Worm (Caenorhabditis elegans) whole organism, L3 larva: ENCODE measurements around the gene K09F5.6.

Experiments
- ceh-16 ChIP-seq: sonication (generic microtip); optimal IDR thresholded peaks from 2 replicates; lab custom pipeline; 2017; ENCODE audit warnings: missing biosample characterization, missing genetic modification characterization
- jun-1 ChIP-seq: fragments of 150-350 bp; optimal IDR thresholded peaks from 2 replicates; lab custom pipeline; 2014; ENCODE audit warnings: missing biosample characterization, missing genetic modification reagents, missing genetic modification characterization
- lin-15B ChIP-seq: fragments of 150-350 bp; optimal IDR thresholded peaks from 2 replicates; lab custom pipeline; 2014; ENCODE audit warnings: missing biosample characterization, missing genetic modification characterization
- nhr-25 ChIP-seq: sonication (generic microtip); optimal IDR thresholded peaks from 2 replicates; lab custom pipeline; 2017; ENCODE audit warnings: missing biosample characterization, missing genetic modification characterization
- nhr-28 ChIP-seq: fragments of 150-350 bp; optimal IDR thresholded peaks from 2 replicates; lab custom pipeline; 2014; ENCODE audit warnings: missing biosample characterization, missing genetic modification characterization
- nhr-76 ChIP-seq: fragments of 150-350 bp; sonication (generic microtip); optimal IDR thresholded peaks from 5 replicates; lab custom pipeline; 2014; ENCODE audit warnings: missing biosample characterization, missing genetic modification characterization
- nhr-77 ChIP-seq: fragments of 150-350 bp; optimal IDR thresholded peaks from 2 replicates; lab custom pipeline; 2014; ENCODE audit warnings: missing biosample characterization, missing genetic modification characterization
- pha-4 ChIP-seq: fragments of 150-350 bp; optimal IDR thresholded peaks from 2 replicates; lab custom pipeline; 2014; ENCODE audit warnings: missing biosample characterization, missing genetic modification reagents, missing genetic modification characterization
- ztf-4 ChIP-seq: fragments of 150-350 bp; optimal IDR thresholded peaks from 2 replicates; lab custom pipeline; 2014; ENCODE audit warnings: missing biosample characterization, missing genetic modification characterization

ce11 chrX:7710643-7711042 lies 8.4 kb upstream of the K09F5.6 start, which contains the start of gene K09F5.4:
- TF ChIP-seq nhr-25 (tag; lab: Kevin White, UChicago) (no peak), jun-1 (tag; lab: Kevin White, UChicago) (no peak), nhr-77 (tag; lab: Kevin White, UChicago) (no peak), pha-4 (tag; lab: Kevin White, UChicago) (no peak), nhr-28 (tag; lab: Kevin White, UChicago) (no peak), nhr-76 (tag; lab: Kevin White, UChicago) (no peak), ztf-4 (tag; lab: Kevin White, UChicago) (no peak), ceh-16 (tag; lab: Kevin White, UChicago) (no peak), lin-15B (no peak)
